Fruit fly (Drosophila melanogaster): ENCODE results near the gene Or85c.

DNA sequence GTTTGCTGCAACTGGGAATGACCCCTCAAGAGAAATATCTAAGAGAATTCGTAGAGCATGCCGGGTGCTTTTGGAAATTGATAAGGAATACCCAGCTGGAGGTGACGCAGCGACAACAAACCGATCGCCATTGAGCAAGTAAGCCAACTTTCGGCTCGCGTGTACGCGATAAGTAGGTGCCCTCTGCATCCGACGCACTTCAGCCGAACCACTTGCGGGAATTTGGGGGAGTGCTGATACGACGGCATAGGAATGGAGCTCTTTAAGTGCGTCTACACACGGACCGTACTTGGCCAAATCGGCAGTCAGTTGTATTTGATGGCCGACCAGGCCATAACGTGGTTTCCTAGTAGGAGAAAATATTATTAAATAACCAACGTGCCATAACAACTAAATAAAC lies 10.8 kb upstream of the Or85c start, which contains the start of gene CG31259:
- TF ChIP-seq CG11762 (GFP tag; optimal IDR thresholded peaks at IDR 0.05; ENCODE audit: insufficient read depth) (no peak), vri (GFP tag; optimal IDR thresholded peaks at IDR 0.05) (no peak), CG1621 (tag; optimal IDR thresholded peaks at IDR 0.05) (no peak), Eip78C (GFP tag) (no peak), CG6808 (GFP tag; optimal IDR thresholded peaks at IDR 0.05) (no peak)

All from whole organism, prepupa.